Worm (Caenorhabditis elegans): ENCODE measurements around the gene F43H9.3.

- TF ChIP-seq ama-1 (optimal IDR thresholded peaks at IDR 0.05) (no peak), flt-1 (GFP tag; IDR thresholded peaks at IDR 0.05) (no peak)
Measured at ce11 chrV:8026343-8026742, 1.6 kb upstream of the F43H9.3 start, which contains the start of gene F43H9.4.

All from whole organism, early embryonic.